Worm (Caenorhabditis elegans) whole organism, late embryonic: ENCODE data around the gene aqp-5.
A peak's percentile ranks its signal among the peaks of the same experiment; 100 is the strongest.

Experiments
- C08G9.2 ChIP-seq: sonication (generic microtip); optimal IDR thresholded peaks from 2 replicates; lab custom pipeline; 2016; ENCODE audit warnings: mild to moderate bottlenecking, missing genetic modification characterization, moderate library complexity, missing compliant biosample characterization
- C38D4.7 ChIP-seq: fragments of 200-800 bp; sonication (Bioruptor generic); optimal IDR thresholded peaks from 2 replicates; lab custom pipeline; 2018; ENCODE audit warnings: mild to moderate bottlenecking, missing genetic modification characterization, moderate library complexity, missing compliant biosample characterization
- F13H6.1 ChIP-seq: sonication (generic microtip); optimal IDR thresholded peaks from 2 replicates; lab custom pipeline; 2016; ENCODE audit warnings: missing genetic modification characterization, missing compliant biosample characterization
- K02D7.2 ChIP-seq: sonication (generic microtip); optimal IDR thresholded peaks from 2 replicates; lab custom pipeline; 2017; ENCODE audit warnings: mild to moderate bottlenecking, missing genetic modification characterization, missing compliant biosample characterization
- Y22D7AL.16 ChIP-seq: sonication (generic microtip); optimal IDR thresholded peaks from 2 replicates; lab custom pipeline; 2016; ENCODE audit warnings: missing genetic modification characterization, missing compliant biosample characterization
- ahr-1 ChIP-seq: sonication (generic microtip); optimal IDR thresholded peaks from 2 replicates; lab custom pipeline; 2016; ENCODE audit warnings: missing genetic modification characterization, missing compliant biosample characterization
- ceh-14 ChIP-seq: sonication (generic microtip); optimal IDR thresholded peaks from 2 replicates; lab custom pipeline; 2016; ENCODE audit warnings: missing genotype, missing genetic modification characterization, missing compliant biosample characterization
- ceh-19 ChIP-seq: fragments of 200-800 bp; sonication (Bioruptor generic); optimal IDR thresholded peaks from 2 replicates; lab custom pipeline; 2018; ENCODE audit warnings: mild to moderate bottlenecking, missing genetic modification characterization, missing compliant biosample characterization
- ceh-2 ChIP-seq: sonication (generic microtip); optimal IDR thresholded peaks from 2 replicates; lab custom pipeline; 2016; ENCODE audit warnings: missing genotype, missing genetic modification characterization, missing compliant biosample characterization
- ceh-22 ChIP-seq: sonication (generic microtip); optimal IDR thresholded peaks from 2 replicates; lab custom pipeline; 2017; ENCODE audit warnings: missing biosample characterization, missing genetic modification characterization
- ceh-30 ChIP-seq: fragments of 150-350 bp; optimal IDR thresholded peaks from 2 replicates; lab custom pipeline; 2014; ENCODE audit warnings: missing biosample characterization, missing genetic modification characterization
- ceh-31 ChIP-seq: sonication (generic microtip); optimal IDR thresholded peaks from 2 replicates; lab custom pipeline; 2016; ENCODE audit warnings: missing genetic modification characterization, missing compliant biosample characterization
- ceh-34 ChIP-seq: sonication (generic microtip); optimal IDR thresholded peaks from 2 replicates; lab custom pipeline; 2016; ENCODE audit warnings: mild to moderate bottlenecking, missing genetic modification characterization, missing compliant biosample characterization
- ceh-45 ChIP-seq: fragments of 200-800 bp; sonication (Bioruptor generic); IDR thresholded peaks from 2 replicates; pipeline ENCODE4 v1.3.6; 2022; ENCODE audit warnings: missing genetic modification reagents, missing genetic modification characterization, missing compliant biosample characterization
- ceh-6 ChIP-seq: fragments of 200-800 bp; sonication (Bioruptor generic); optimal IDR thresholded peaks from 2 replicates; lab custom pipeline; 2018; ENCODE audit warnings: mild to moderate bottlenecking, missing genetic modification characterization, missing compliant biosample characterization
- ceh-9 ChIP-seq: sonication (generic microtip); optimal IDR thresholded peaks from 2 replicates; lab custom pipeline; 2016; ENCODE audit warnings: mild to moderate bottlenecking, missing genetic modification characterization, inconsistent platforms, missing compliant biosample characterization
- che-1 ChIP-seq: sonication (generic microtip); optimal IDR thresholded peaks from 2 replicates; lab custom pipeline; 2016; ENCODE audit warnings: mild to moderate bottlenecking, missing genetic modification characterization, missing compliant biosample characterization
- dmd-4 ChIP-seq: sonication (generic microtip); optimal IDR thresholded peaks from 2 replicates; lab custom pipeline; 2016; ENCODE audit warnings: borderline replicate concordance, missing genetic modification characterization, missing compliant biosample characterization
- dve-1 ChIP-seq: sonication (generic microtip); optimal IDR thresholded peaks from 2 replicates; lab custom pipeline; 2017; ENCODE audit warnings: antibody characterized with exemption, mild to moderate bottlenecking, missing genetic modification characterization, missing compliant biosample characterization
- elt-2 ChIP-seq: sonication (generic microtip); optimal IDR thresholded peaks from 2 replicates; lab custom pipeline; 2016; ENCODE audit warnings: missing genetic modification reagents, missing genetic modification characterization, missing compliant biosample characterization
- ets-4 ChIP-seq: sonication (generic microtip); optimal IDR thresholded peaks from 2 replicates; lab custom pipeline; 2016; ENCODE audit warnings: missing genetic modification characterization, missing compliant biosample characterization
- fax-1 ChIP-seq: sonication (generic microtip); optimal IDR thresholded peaks from 2 replicates; lab custom pipeline; 2016; ENCODE audit warnings: missing genotype, missing genetic modification characterization, missing compliant biosample characterization
- fkh-10 ChIP-seq: fragments of 150-350 bp; optimal IDR thresholded peaks from 2 replicates; lab custom pipeline; 2014; ENCODE audit warnings: missing biosample characterization, missing genetic modification reagents, missing genetic modification characterization
- fkh-6 ChIP-seq: sonication (generic microtip); optimal IDR thresholded peaks from 2 replicates; lab custom pipeline; 2016; ENCODE audit warnings: missing genetic modification characterization, missing compliant biosample characterization
- gmeb-2 ChIP-seq: sonication (generic microtip); optimal IDR thresholded peaks from 2 replicates; lab custom pipeline; 2016; ENCODE audit warnings: missing genetic modification characterization, inconsistent platforms, missing compliant biosample characterization
- hlh-15 ChIP-seq: sonication (generic microtip); optimal IDR thresholded peaks from 2 replicates; lab custom pipeline; 2016; ENCODE audit warnings: missing genetic modification characterization, missing compliant biosample characterization
- hlh-30 ChIP-seq: sonication (generic microtip); optimal IDR thresholded peaks from 2 replicates; lab custom pipeline; 2017; ENCODE audit warnings: antibody characterized with exemption, missing genetic modification characterization, missing compliant biosample characterization; ENCODE audit not compliant: insufficient read depth
- hlh-6 ChIP-seq: sonication (generic microtip); optimal IDR thresholded peaks from 2 replicates; lab custom pipeline; 2016; ENCODE audit warnings: missing genotype, missing genetic modification characterization, missing compliant biosample characterization
- madf-2 ChIP-seq: sonication (generic microtip); optimal IDR thresholded peaks from 2 replicates; lab custom pipeline; 2017; ENCODE audit warnings: missing genetic modification characterization, missing compliant biosample characterization
- mec-3 ChIP-seq: sonication (generic microtip); optimal IDR thresholded peaks from 2 replicates; lab custom pipeline; 2016; ENCODE audit warnings: borderline replicate concordance, missing genetic modification characterization, missing compliant biosample characterization
- nfya-1 ChIP-seq: sonication (generic microtip); optimal IDR thresholded peaks from 2 replicates; lab custom pipeline; 2017; ENCODE audit warnings: missing genetic modification characterization, mild to moderate bottlenecking, missing compliant biosample characterization, antibody characterized with exemption, moderate library complexity
- nhr-11 ChIP-seq: fragments of 150-350 bp; optimal IDR thresholded peaks from 2 replicates; lab custom pipeline; 2014; ENCODE audit warnings: missing biosample characterization, missing genetic modification characterization
- nhr-232 ChIP-seq: sonication (generic microtip); optimal IDR thresholded peaks from 2 replicates; lab custom pipeline; 2016; ENCODE audit warnings: missing genetic modification characterization, missing compliant biosample characterization
- npax-4 ChIP-seq: sonication (generic microtip); optimal IDR thresholded peaks from 2 replicates; lab custom pipeline; 2016; ENCODE audit warnings: missing genetic modification characterization, missing compliant biosample characterization
- odd-2 ChIP-seq: sonication (generic microtip); optimal IDR thresholded peaks from 2 replicates; lab custom pipeline; 2017; ENCODE audit warnings: antibody characterized with exemption, mild to moderate bottlenecking, missing genetic modification characterization, missing compliant biosample characterization
- pag-3 ChIP-seq: sonication (generic microtip); optimal IDR thresholded peaks from 2 replicates; lab custom pipeline; 2016; ENCODE audit warnings: missing compliant biosample characterization, missing genetic modification characterization, borderline replicate concordance
- pat-9 ChIP-seq: fragments of 200-800 bp; sonication (Bioruptor generic); optimal IDR thresholded peaks from 2 replicates; lab custom pipeline; 2018; ENCODE audit warnings: mild to moderate bottlenecking, missing genetic modification characterization, moderate library complexity, missing compliant biosample characterization
- pax-1 ChIP-seq: fragments of 150-350 bp; optimal IDR thresholded peaks from 2 replicates; lab custom pipeline; 2014; ENCODE audit warnings: missing biosample characterization, missing genetic modification characterization
- pha-2 ChIP-seq: sonication (generic microtip); optimal IDR thresholded peaks from 2 replicates; lab custom pipeline; 2017; ENCODE audit warnings: mild to moderate bottlenecking, missing genetic modification characterization, missing compliant biosample characterization
- pha-4 ChIP-seq: fragments of 150-350 bp; optimal IDR thresholded peaks from 2 replicates; lab custom pipeline; 2018; ENCODE audit warnings: missing biosample characterization, missing genetic modification reagents, missing genetic modification characterization
- pqm-1 ChIP-seq: sonication (generic microtip); optimal IDR thresholded peaks from 2 replicates; lab custom pipeline; 2016; ENCODE audit warnings: missing genetic modification characterization, missing compliant biosample characterization
- pros-1 ChIP-seq: fragments of 150-350 bp; optimal IDR thresholded peaks from 2 replicates; lab custom pipeline; 2014; ENCODE audit warnings: missing biosample characterization, missing genetic modification reagents, missing genetic modification characterization
- ref-2 ChIP-seq: sonication (generic microtip); optimal IDR thresholded peaks from 2 replicates; lab custom pipeline; 2016; ENCODE audit warnings: missing genetic modification characterization, missing compliant biosample characterization
- rnt-1 ChIP-seq: sonication (generic microtip); optimal IDR thresholded peaks from 2 replicates; lab custom pipeline; 2016; ENCODE audit warnings: missing genetic modification characterization, missing compliant biosample characterization
- sdc-2 ChIP-seq: sonication (generic microtip); optimal IDR thresholded peaks from 2 replicates; lab custom pipeline; 2016; ENCODE audit warnings: missing genotype, missing genetic modification characterization, missing compliant biosample characterization
- sox-4 ChIP-seq: sonication (generic microtip); optimal IDR thresholded peaks from 2 replicates; lab custom pipeline; 2017; ENCODE audit warnings: mild to moderate bottlenecking, missing genetic modification characterization, inconsistent platforms, missing compliant biosample characterization
- tbx-2 ChIP-seq: sonication (generic microtip); optimal IDR thresholded peaks from 2 replicates; lab custom pipeline; 2016; ENCODE audit warnings: missing genetic modification characterization, missing compliant biosample characterization
- tbx-7 ChIP-seq: sonication (generic microtip); optimal IDR thresholded peaks from 2 replicates; lab custom pipeline; 2016; ENCODE audit warnings: missing genotype, missing genetic modification characterization, missing compliant biosample characterization
- ttx-3 ChIP-seq: sonication (generic microtip); optimal IDR thresholded peaks from 2 replicates; lab custom pipeline; 2016; ENCODE audit warnings: missing genetic modification reagents, missing genetic modification characterization, missing compliant biosample characterization
- unc-3 ChIP-seq, 2 experiments: fragments of 200-800 bp in 1 of 2; sonication (Bioruptor generic) in 1 of 2; sonication (generic microtip) in 1 of 2; conservative IDR thresholded peaks in 1 of 2; optimal IDR thresholded peaks in 1 of 2; 2 replicates each; pipeline versions ENCODE4 v1.3.6 to Lab custom; 2016 to 2022; ENCODE audit warnings: missing compliant biosample characterization in 2 of 2, missing genetic modification characterization in 2 of 2, missing genetic modification reagents in 1 of 2
- unc-42 ChIP-seq: sonication (generic microtip); optimal IDR thresholded peaks from 2 replicates; lab custom pipeline; 2016; ENCODE audit warnings: missing genotype, missing genetic modification characterization, missing compliant biosample characterization
- unc-86 ChIP-seq: sonication (generic microtip); optimal IDR thresholded peaks from 2 replicates; lab custom pipeline; 2016; ENCODE audit warnings: missing genetic modification characterization, missing compliant biosample characterization
- zip-5 ChIP-seq: sonication (generic microtip); optimal IDR thresholded peaks from 2 replicates; lab custom pipeline; 2016; ENCODE audit warnings: missing genetic modification characterization, missing compliant biosample characterization

The aqp-5 gene

DNA sequence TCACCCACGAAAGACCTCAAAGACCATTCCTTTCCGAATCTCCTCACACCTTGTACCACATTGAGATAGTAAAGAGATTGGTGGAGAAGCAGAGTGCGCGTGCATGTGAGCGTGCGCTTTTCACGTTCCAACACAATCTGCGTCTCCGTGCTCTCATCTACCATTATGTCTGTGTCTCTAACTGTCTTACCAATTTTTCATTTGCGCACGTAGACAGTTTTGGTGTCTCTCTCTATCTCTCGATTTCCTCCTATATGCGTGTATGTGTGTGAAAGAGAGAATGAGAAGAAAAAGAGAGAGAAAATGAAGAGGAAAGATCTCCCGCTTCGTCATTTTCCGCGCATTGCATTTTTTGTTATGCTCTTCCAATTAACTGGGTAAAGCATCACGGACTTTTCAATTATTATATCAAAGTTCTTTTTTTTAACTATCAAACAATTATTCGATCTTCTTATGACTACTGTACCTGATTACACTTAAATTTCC, 24.9 kb upstream of the aqp-5 start:
- peak; percentile 41 for TF ChIP-seq ceh-2 (tag; lab: Kevin White, UChicago)
- TF ChIP-seq fax-1 (tag; lab: Kevin White, UChicago), result no peak
- TF ChIP-seq nfya-1 (tag; lab: Kevin White, UChicago), result peak; percentile 96
- TF ChIP-seq che-1 (tag; lab: Kevin White, UChicago), result no peak
- TF ChIP-seq ceh-30 (tag; lab: Kevin White, UChicago), result peak; percentile 45
- no peak for TF ChIP-seq mec-3
- no peak for TF ChIP-seq hlh-6
- no peak for TF ChIP-seq ceh-19 (GFP tag; lab: Kevin White, UChicago)
- TF ChIP-seq ceh-34 (tag; lab: Kevin White, UChicago), result peak; percentile 80
- TF ChIP-seq elt-2 (tag; lab: Kevin White, UChicago), result peak; percentile 61
- no peak for TF ChIP-seq nhr-232
- peak; percentile 12 for TF ChIP-seq ceh-22 (tag; lab: Kevin White, UChicago)
- no peak for TF ChIP-seq madf-2
- no peak for TF ChIP-seq pha-4 (tag; lab: Kevin White, UChicago)
- TF ChIP-seq pros-1 (tag; lab: Kevin White, UChicago), result peak; percentile 83
- no peak for TF ChIP-seq unc-3 (GFP tag; conservative IDR thresholded peaks at IDR 0.05; lab: Robert Waterston, UW)
- TF ChIP-seq unc-3 (tag; optimal IDR thresholded peaks at IDR 0.05; lab: Kevin White, UChicago), result no peak
- no peak for TF ChIP-seq C38D4.7 (GFP tag; lab: Kevin White, UChicago)
- TF ChIP-seq unc-86 (tag; lab: Kevin White, UChicago), result no peak
- peak; percentile 63 for TF ChIP-seq sdc-2
- peak; percentile 46 for TF ChIP-seq fkh-6 (tag; lab: Kevin White, UChicago)
- TF ChIP-seq pax-1, result peak; percentile 88
- no peak for TF ChIP-seq ahr-1 (tag; lab: Kevin White, UChicago)
- peak; percentile 89 for TF ChIP-seq dve-1 (tag; lab: Kevin White, UChicago)
- peak; percentile 50 for TF ChIP-seq ceh-14 (tag; lab: Kevin White, UChicago)
- peak; percentile 80 for TF ChIP-seq rnt-1
- no peak for TF ChIP-seq odd-2 (tag; lab: Kevin White, UChicago)
- TF ChIP-seq ceh-9 (tag; lab: Kevin White, UChicago), result no peak
- TF ChIP-seq nhr-11 (tag; lab: Kevin White, UChicago), result no peak
- TF ChIP-seq pat-9, result no peak
- TF ChIP-seq ets-4, result peak; percentile 64
- no peak for TF ChIP-seq K02D7.2 (tag; lab: Kevin White, UChicago)
- no peak for TF ChIP-seq pag-3 (tag; lab: Kevin White, UChicago)
- TF ChIP-seq npax-4 (tag; lab: Kevin White, UChicago), result no peak
- peak; percentile 91 for TF ChIP-seq ref-2 (tag; lab: Kevin White, UChicago)
- peak; percentile 35 for TF ChIP-seq C08G9.2 (tag; lab: Kevin White, UChicago)
- TF ChIP-seq fkh-10 (GFP tag; lab: Kevin White, UChicago), result no peak
- peak; percentile 19 for TF ChIP-seq tbx-7 (tag; lab: Kevin White, UChicago)
- TF ChIP-seq sox-4 (tag; lab: Kevin White, UChicago), result no peak
- peak; percentile 91 for TF ChIP-seq tbx-2 (tag; lab: Kevin White, UChicago)
- no peak for TF ChIP-seq dmd-4
- no peak for TF ChIP-seq pqm-1 (tag; lab: Kevin White, UChicago)
- peak; percentile 92 for TF ChIP-seq unc-42 (tag; lab: Kevin White, UChicago)
- no peak for TF ChIP-seq ttx-3 (tag; lab: Kevin White, UChicago)
- TF ChIP-seq ceh-31, result peak; percentile 95
- TF ChIP-seq gmeb-2, result no peak
- TF ChIP-seq hlh-30, result peak; percentile 95
- TF ChIP-seq F13H6.1 (tag; lab: Kevin White, UChicago), result peak; percentile 65
- no peak for TF ChIP-seq ceh-6 (GFP tag; lab: Kevin White, UChicago)
- no peak for TF ChIP-seq zip-5
- no peak for TF ChIP-seq hlh-15 (tag; lab: Kevin White, UChicago)
- TF ChIP-seq Y22D7AL.16 (tag; lab: Kevin White, UChicago), result no peak
- no peak for TF ChIP-seq ceh-45 (GFP tag; lab: Robert Waterston, UW)
- TF ChIP-seq pha-2 (tag; lab: Kevin White, UChicago), result no peak
